Worm (Caenorhabditis elegans): ENCODE measurements around the gene R74.8.

ce11 chrIII:4205751-4206327, at the start of gene R74.8:
- no peak for TF ChIP-seq hlh-1 (tag; optimal IDR thresholded peaks at IDR 0.05)
- TF ChIP-seq nhr-237 (tag; optimal IDR thresholded peaks at IDR 0.05), result no peak
- TF ChIP-seq lsy-2 (tag; optimal IDR thresholded peaks at IDR 0.05), result no peak
- TF ChIP-seq unc-120 (tag; optimal IDR thresholded peaks at IDR 0.05; ENCODE audit: poor library complexity, severe bottlenecking), result no peak
- TF ChIP-seq snpc-4 (tag; optimal IDR thresholded peaks at IDR 0.05), result no peak
- no peak for TF ChIP-seq ces-1 (GFP tag; optimal IDR thresholded peaks at IDR 0.05)
- no peak for TF ChIP-seq lin-13 (tag; optimal IDR thresholded peaks at IDR 0.05)
- TF ChIP-seq nhr-12 (tag; optimal IDR thresholded peaks at IDR 0.05), result no peak
- no peak for TF ChIP-seq mls-2 (tag; optimal IDR thresholded peaks at IDR 0.05)
- TF ChIP-seq zip-8 (tag; optimal IDR thresholded peaks at IDR 0.05), result no peak

Measured in whole organism, mixed stage, embryonic.